Worm (Caenorhabditis elegans): ENCODE data around the gene ubh-3.

ubh-3 gene

DNA sequence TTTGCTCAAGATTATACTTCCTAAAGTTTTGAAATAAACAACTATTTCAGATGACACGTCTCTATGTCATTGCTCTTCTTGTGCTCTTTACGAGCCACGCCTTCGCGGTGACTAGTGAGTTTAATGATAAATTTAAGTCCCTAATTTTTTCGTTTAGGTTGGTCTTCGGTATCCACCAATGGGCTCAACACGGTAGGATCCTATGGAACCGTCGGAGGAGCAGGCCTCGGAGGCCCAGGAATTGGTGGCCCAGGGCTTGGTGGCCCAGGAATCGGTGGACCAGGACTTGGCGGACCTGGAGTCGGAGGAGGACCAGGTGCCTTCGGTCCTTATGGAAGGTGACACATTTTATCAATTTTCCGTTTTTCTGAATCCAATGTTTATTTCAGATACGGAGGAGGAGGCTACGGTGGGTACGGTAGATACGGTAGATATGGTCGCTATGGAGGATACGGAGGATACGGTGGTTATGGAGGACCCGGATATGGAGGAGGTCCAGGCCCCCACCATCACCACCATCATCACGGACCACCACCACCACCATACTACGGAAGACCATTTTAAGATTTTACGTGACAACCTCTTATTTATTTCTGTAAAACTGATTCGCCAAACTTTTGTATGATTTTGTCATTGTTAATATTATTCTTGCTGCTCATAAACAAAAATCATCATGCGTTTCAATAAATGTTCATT, 11.9 kb upstream of the ubh-3 start, which contains the start of the genes F46E10.2 and F46E10.18:
TSS of gene F46E10.2 (plus strand) at position 51 of the 696 bp plus-strand sequence.
TSS of gene F46E10.18 (plus strand) at position 646 of the 696 bp plus-strand sequence.
- no peak for TF ChIP-seq lin-15B (tag; optimal IDR thresholded peaks at IDR 0.05)
- no peak for TF ChIP-seq ztf-11 (tag; optimal IDR thresholded peaks at IDR 0.05)
- no peak for TF ChIP-seq nhr-28 (tag; optimal IDR thresholded peaks at IDR 0.05)
- TF ChIP-seq nhr-77 (tag; optimal IDR thresholded peaks at IDR 0.05) = no peak
- TF ChIP-seq ama-1 (optimal IDR thresholded peaks at IDR 0.05) = no peak
- TF ChIP-seq nhr-85 (tag) = no peak
- no peak for TF ChIP-seq pag-3 (tag; optimal IDR thresholded peaks at IDR 0.05; ENCODE audit: borderline replicate concordance, insufficient read depth)
- TF ChIP-seq ces-1 (GFP tag; optimal IDR thresholded peaks at IDR 0.05) = no peak
- TF ChIP-seq xbp-1 (tag; optimal IDR thresholded peaks at IDR 0.05) = no peak
- no peak for TF ChIP-seq lin-13 (GFP tag; optimal IDR thresholded peaks at IDR 0.05)
- TF ChIP-seq zag-1 (tag; optimal IDR thresholded peaks at IDR 0.05) = no peak

DNA sequence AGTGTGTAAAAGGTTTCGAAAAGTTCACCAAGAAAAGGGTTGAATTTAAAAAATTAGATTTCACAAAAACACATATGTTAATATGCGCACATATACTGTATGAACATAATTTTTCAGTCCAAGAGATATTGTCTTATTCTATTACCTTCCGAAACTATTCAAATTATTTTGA, 9.5 kb upstream of the ubh-3 start, which contains the start of gene F46E10.3:
TSS of gene F46E10.3 (plus strand) at position 73 of the 172 bp plus-strand sequence.
- no peak for TF ChIP-seq efl-1 (optimal IDR thresholded peaks at IDR 0.05)
- TF ChIP-seq efl-1 (GFP tag; optimal IDR thresholded peaks at IDR 0.05 in 1 of 2) = peak in 1 of 2 experiments; percentile 75
- no peak for TF ChIP-seq ztf-11 (tag; optimal IDR thresholded peaks at IDR 0.05)

DNA sequence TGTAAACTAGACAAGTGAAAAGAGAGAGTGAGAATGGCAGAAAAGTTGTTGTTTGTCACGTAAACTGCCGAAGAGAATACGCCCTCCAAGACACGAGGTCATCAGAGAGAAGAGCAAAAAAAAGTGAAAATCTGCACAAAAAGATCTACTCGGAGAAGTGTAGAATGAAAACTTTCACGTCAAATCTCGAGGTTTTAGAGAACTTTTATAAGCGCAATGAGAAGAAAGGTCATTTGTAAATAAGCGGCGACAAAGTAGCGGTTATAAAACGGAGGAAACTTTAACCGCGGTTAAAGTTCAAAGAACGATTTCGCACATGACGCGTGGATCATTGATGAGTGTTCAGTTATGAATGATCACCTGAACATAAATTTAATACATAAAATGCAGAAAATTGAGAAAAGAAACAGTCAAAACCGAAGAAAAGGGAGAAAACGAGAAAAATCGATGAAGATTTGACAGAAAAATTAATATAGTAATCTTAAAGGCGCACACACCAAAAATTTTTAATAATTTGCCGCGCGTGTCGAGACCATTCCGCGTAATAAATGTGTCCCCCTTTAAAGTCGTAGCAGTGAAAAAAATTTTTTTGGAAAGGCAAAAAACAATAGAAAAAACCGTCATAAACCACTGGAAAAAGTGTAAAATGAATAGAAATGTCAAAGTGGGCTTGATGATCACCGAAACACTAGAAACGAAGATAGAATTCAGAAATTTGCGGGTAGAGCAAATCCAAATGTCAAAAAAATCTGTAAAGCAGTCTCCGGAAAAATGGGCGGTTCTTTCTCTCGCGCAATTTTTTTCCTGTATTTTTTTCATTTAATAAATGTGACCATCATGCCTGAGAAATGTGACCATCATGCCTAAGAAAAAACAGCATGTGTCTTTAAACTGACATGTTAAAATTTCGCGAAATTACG, 9.0 kb upstream of the ubh-3 start:
- TF ChIP-seq vab-15 (tag; optimal IDR thresholded peaks at IDR 0.05) (no peak), nhr-11 (tag; optimal IDR thresholded peaks at IDR 0.05) (no peak), xbp-1 (tag; optimal IDR thresholded peaks at IDR 0.05) (no peak), efl-3 (GFP tag; optimal IDR thresholded peaks at IDR 0.05) (no peak), elt-2 (tag; optimal IDR thresholded peaks at IDR 0.05) (no peak), unc-98 (GFP tag; IDR thresholded peaks at IDR 0.05) (no peak), nhr-84 (tag; optimal IDR thresholded peaks at IDR 0.05) (no peak), egl-27 (tag; optimal IDR thresholded peaks at IDR 0.05) (no peak), C34B4.2 (tag; optimal IDR thresholded peaks at IDR 0.05) (no peak), blmp-1 (tag; optimal IDR thresholded peaks at IDR 0.05) (peak; percentile 82), unc-86 (tag; optimal IDR thresholded peaks at IDR 0.05) (no peak), grh-1 (GFP tag; IDR thresholded peaks at IDR 0.05) (no peak), lir-3 (tag; optimal IDR thresholded peaks at IDR 0.05; ENCODE audit: poor library complexity) (peak; percentile 5), F16B12.6 (tag; optimal IDR thresholded peaks at IDR 0.05) (no peak), ceh-88 (GFP tag; IDR thresholded peaks at IDR 0.05) (no peak), nhr-71 (tag; optimal IDR thresholded peaks at IDR 0.05) (peak; percentile 73), ztf-4 (tag; optimal IDR thresholded peaks at IDR 0.05) (peak; percentile 51), efl-1 (optimal IDR thresholded peaks at IDR 0.05) (no peak), efl-1 (GFP tag; optimal IDR thresholded peaks at IDR 0.05 in 1 of 2) (peak in 1 of 2 experiments; percentile 86), ama-1 (optimal IDR thresholded peaks at IDR 0.05) (peak; percentile 31), unc-130 (tag; optimal IDR thresholded peaks at IDR 0.05) (peak; percentile 8), mef-2 (tag; optimal IDR thresholded peaks at IDR 0.05) (no peak), isw-1 (GFP tag; IDR thresholded peaks at IDR 0.05) (no peak), sptf-1 (tag; optimal IDR thresholded peaks at IDR 0.05) (no peak), tlp-1 (tag; optimal IDR thresholded peaks at IDR 0.05) (no peak), elt-3 (tag; optimal IDR thresholded peaks at IDR 0.05) (peak in 2 of 6 experiments; percentile 55 to 72), dpl-1 (GFP tag; optimal IDR thresholded peaks at IDR 0.05) (no peak), lin-35 (GFP tag; optimal IDR thresholded peaks at IDR 0.05) (peak; percentile 22 to 29), irx-1 (tag; optimal IDR thresholded peaks at IDR 0.05) (peak; percentile 6), sox-4 (tag; optimal IDR thresholded peaks at IDR 0.05) (no peak), fkh-10 (GFP tag; optimal IDR thresholded peaks at IDR 0.05) (no peak), hlh-17 (GFP tag; optimal IDR thresholded peaks at IDR 0.05; ENCODE audit: borderline replicate concordance) (no peak), mep-1 (tag; optimal IDR thresholded peaks at IDR 0.05) (peak; percentile 57), nhr-28 (tag; optimal IDR thresholded peaks at IDR 0.05) (no peak), skn-1 (tag; optimal IDR thresholded peaks at IDR 0.05) (no peak), ztf-11 (tag; optimal IDR thresholded peaks at IDR 0.05) (no peak), aha-1 (tag; optimal IDR thresholded peaks at IDR 0.05) (peak; percentile 49), hlh-4 (tag; optimal IDR thresholded peaks at IDR 0.05) (no peak), nhr-47 (tag; optimal IDR thresholded peaks at IDR 0.05) (no peak), zag-1 (tag; optimal IDR thresholded peaks at IDR 0.05) (no peak)
